Worm (Caenorhabditis elegans) whole organism, midembryonic: ENCODE results near the gene F10C1.9.

Experiments
- T22C8.4 ChIP-seq: fragments of 200-800 bp; sonication (Bioruptor generic); IDR thresholded peaks from 2 replicates; pipeline ENCODE4 v1.3.6; 2022; ENCODE audit warnings: missing genetic modification characterization, missing compliant biosample characterization
- cog-1 ChIP-seq: sonication (generic microtip); optimal IDR thresholded peaks from 2 replicates; lab custom pipeline; 2016; ENCODE audit warnings: missing genetic modification characterization, missing compliant biosample characterization
- flt-1 ChIP-seq: fragments of 200-800 bp; sonication (Bioruptor generic); IDR thresholded peaks from 2 replicates; pipeline ENCODE4 v1.3.6; 2022; ENCODE audit warnings: missing genetic modification characterization, missing compliant biosample characterization
- klf-2 ChIP-seq: fragments of 200-800 bp; sonication (Bioruptor generic); conservative IDR thresholded peaks from 2 replicates; pipeline ENCODE4 v1.3.6; 2022; ENCODE audit warnings: missing genetic modification reagents, missing genetic modification characterization, missing compliant biosample characterization
- med-1 ChIP-seq: sonication (generic microtip); optimal IDR thresholded peaks from 2 replicates; lab custom pipeline; 2017; ENCODE audit warnings: missing genetic modification characterization, mild to moderate bottlenecking, missing compliant biosample characterization, antibody characterized with exemption, missing genetic modification reagents; ENCODE audit not compliant: insufficient read depth
- ref-1 ChIP-seq: fragments of 200-800 bp; sonication (Bioruptor generic); conservative IDR thresholded peaks from 2 replicates; pipeline ENCODE4 v1.3.6; 2022; ENCODE audit warnings: missing genetic modification reagents, missing genetic modification characterization, missing compliant biosample characterization
- tab-1 ChIP-seq: fragments of 200-800 bp; sonication (Bioruptor generic); IDR thresholded peaks from 2 replicates; pipeline ENCODE4 v1.3.6; 2022; ENCODE audit warnings: missing genetic modification characterization, missing compliant biosample characterization
- ztf-23 ChIP-seq: fragments of 200-800 bp; sonication (Bioruptor generic); IDR thresholded peaks from 2 replicates; pipeline ENCODE4 v1.3.6; 2022; ENCODE audit warnings: missing genetic modification reagents, missing genetic modification characterization, missing compliant biosample characterization
- ztf-29 ChIP-seq: fragments of 200-800 bp; sonication (Bioruptor generic); IDR thresholded peaks from 2 replicates; pipeline ENCODE4 v1.3.6; 2022; ENCODE audit warnings: missing genetic modification reagents, missing genetic modification characterization, missing compliant biosample characterization

DNA sequence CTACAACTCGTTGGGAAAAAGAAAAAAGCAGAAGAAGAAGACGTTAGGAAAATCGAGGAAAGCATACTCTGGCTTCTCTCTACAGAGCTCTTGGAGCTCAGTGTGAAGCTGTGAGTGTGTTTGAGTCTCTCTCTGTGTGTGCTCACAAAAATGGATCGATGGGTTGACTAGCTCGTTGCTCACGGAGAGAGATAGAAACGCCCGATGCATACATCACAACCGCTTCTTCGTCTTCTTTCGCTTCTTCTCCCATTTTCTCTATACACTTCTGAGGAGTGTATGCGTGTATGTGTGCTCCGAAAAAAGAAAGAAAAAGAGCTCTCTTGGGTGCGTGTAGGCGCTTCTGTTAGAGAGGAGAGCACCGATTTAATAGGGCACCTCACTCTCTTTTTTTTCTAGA, 20.0 kb downstream of the F10C1.9 start:
- TF ChIP-seq klf-2 (GFP tag; lab: Robert Waterston, UW) (no peak), T22C8.4 (no peak), ref-1 (GFP tag; lab: Robert Waterston, UW) (no peak), med-1 (GFP tag; lab: Kevin White, UChicago) (no peak), ztf-23 (GFP tag; lab: Robert Waterston, UW) (no peak), flt-1 (GFP tag; lab: Robert Waterston, UW) (no peak), tab-1 (no peak), ztf-29 (GFP tag; lab: Robert Waterston, UW) (no peak), cog-1 (tag; lab: Kevin White, UChicago) (no peak)
